Fruit fly (Drosophila melanogaster): ENCODE data around the gene Cpr65Ax1.

The Cpr65Ax1 gene

dm6 chr3L:6184884-6185438, 37.2 kb upstream of the Cpr65Ax1 start, which contains the start of the genes D19B and CG43293 (continued):
- peak; percentile 91 for TF ChIP-seq CG12942 (GFP tag; optimal IDR thresholded peaks at IDR 0.05)
- peak; percentile 58 for TF ChIP-seq nerfin-1 (tag; optimal IDR thresholded peaks at IDR 0.05)
- peak; percentile 63 for TF ChIP-seq kah (GFP tag; optimal IDR thresholded peaks at IDR 0.05)
- peak; percentile 69 for TF ChIP-seq CG4820 (GFP tag; optimal IDR thresholded peaks at IDR 0.05)
- TF ChIP-seq CG6272 (GFP tag; IDR thresholded peaks at IDR 0.05) = peak; percentile 81
- no peak for TF ChIP-seq odd (GFP tag; optimal IDR thresholded peaks at IDR 0.05)
- TF ChIP-seq CG3407 (GFP tag; optimal IDR thresholded peaks at IDR 0.05) = peak; percentile 65
- peak; percentile 80 for TF ChIP-seq CG10274 (GFP tag; optimal IDR thresholded peaks at IDR 0.05)
- TF ChIP-seq Side (GFP tag; optimal IDR thresholded peaks at IDR 0.05) = peak; percentile 77
- TF ChIP-seq Dip2 (GFP tag; IDR thresholded peaks at IDR 0.05) = no peak
- TF ChIP-seq Dbx (GFP tag; IDR thresholded peaks at IDR 0.05) = peak; percentile 90
- peak; percentile 93 for TF ChIP-seq CG10366 (GFP tag; IDR thresholded peaks at IDR 0.05)
- peak; percentile 31 for TF ChIP-seq emc (GFP tag; optimal IDR thresholded peaks at IDR 0.05)
- peak; percentile 95 for TF ChIP-seq CG9932 (GFP tag; IDR thresholded peaks at IDR 0.05)
- peak; percentile 84 for TF ChIP-seq Rx (GFP tag; IDR thresholded peaks at IDR 0.05)
- peak; percentile 88 for TF ChIP-seq caup (GFP tag; optimal IDR thresholded peaks at IDR 0.05; ENCODE audit: severe bottlenecking)
- TF ChIP-seq CG18011 (GFP tag; optimal IDR thresholded peaks at IDR 0.05) = peak; percentile 82
- TF ChIP-seq NK7.1 (GFP tag; optimal IDR thresholded peaks at IDR 0.05) = peak; percentile 73
- peak; percentile 79 for TF ChIP-seq CG1792 (GFP tag; optimal IDR thresholded peaks at IDR 0.05)
- peak; percentile 74 for TF ChIP-seq Ets97D (GFP tag; optimal IDR thresholded peaks at IDR 0.05)
- peak; percentile 35 for TF ChIP-seq CG9797 (GFP tag; optimal IDR thresholded peaks at IDR 0.05)
- TF ChIP-seq Optix (GFP tag; IDR thresholded peaks at IDR 0.05) = peak; percentile 93
- peak; percentile 21 for TF ChIP-seq gfzf (GFP tag; optimal IDR thresholded peaks at IDR 0.05)
- peak; percentile 78 for TF ChIP-seq seq (GFP tag; IDR thresholded peaks at IDR 0.05)
- peak; percentile 82 for TF ChIP-seq Blimp-1 (GFP tag; optimal IDR thresholded peaks at IDR 0.05)
- TF ChIP-seq Elba2 (GFP tag; optimal IDR thresholded peaks at IDR 0.05) = peak; percentile 62
- TF ChIP-seq Ssrp (tag; optimal IDR thresholded peaks at IDR 0.05) = peak; percentile 81
- peak; percentile 98 for TF ChIP-seq MBD-R2 (GFP tag; IDR thresholded peaks at IDR 0.05)
- TF ChIP-seq stwl (tag; optimal IDR thresholded peaks at IDR 0.05) = peak; percentile 90
- TF ChIP-seq Ptx1 (GFP tag; IDR thresholded peaks at IDR 0.05) = peak; percentile 94
- peak; percentile 94 for TF ChIP-seq mam (GFP tag; optimal IDR thresholded peaks at IDR 0.05)
- peak; percentile 94 for TF ChIP-seq D19A (tag; optimal IDR thresholded peaks at IDR 0.05)
- TF ChIP-seq CG2712 (tag; optimal IDR thresholded peaks at IDR 0.05) = peak; percentile 91
- TF ChIP-seq CG30431 (GFP tag; optimal IDR thresholded peaks at IDR 0.05) = peak; percentile 79
- TF ChIP-seq CG4617 (GFP tag; optimal IDR thresholded peaks at IDR 0.05; ENCODE audit: borderline replicate concordance) = peak; percentile 82
- no peak for TF ChIP-seq Vsx1 (GFP tag; optimal IDR thresholded peaks at IDR 0.05)
- peak; percentile 90 for TF ChIP-seq gem (tag; optimal IDR thresholded peaks at IDR 0.05)
- peak; percentile 70 for TF ChIP-seq CG10147 (GFP tag; optimal IDR thresholded peaks at IDR 0.05)
- peak; percentile 89 for TF ChIP-seq CG15269 (tag; optimal IDR thresholded peaks at IDR 0.05)
- TF ChIP-seq tio (GFP tag; optimal IDR thresholded peaks at IDR 0.05) = no peak
- peak; percentile 76 for TF ChIP-seq ATbp (GFP tag; optimal IDR thresholded peaks at IDR 0.05)
- TF ChIP-seq Adf1 (GFP tag; IDR thresholded peaks at IDR 0.05) = peak; percentile 80
- TF ChIP-seq ac (GFP tag; optimal IDR thresholded peaks at IDR 0.05) = peak; percentile 28
- TF ChIP-seq gro (GFP tag; optimal IDR thresholded peaks at IDR 0.05) = peak; percentile 91
- TF ChIP-seq Myb (GFP tag; optimal IDR thresholded peaks at IDR 0.05) = peak; percentile 59
- peak; percentile 79 for TF ChIP-seq mirr (GFP tag; optimal IDR thresholded peaks at IDR 0.05)
- TF ChIP-seq HmgD (GFP tag; optimal IDR thresholded peaks at IDR 0.05) = peak; percentile 85
- peak; percentile 50; the same call in 2 of the 3 replicates for TF ChIP-seq CG16813 (GFP tag; IDR thresholded peaks at IDR 0.05; ENCODE audit: partially characterized antibody)
- peak; percentile 80 for TF ChIP-seq nom (GFP tag; optimal IDR thresholded peaks at IDR 0.05)
- TF ChIP-seq TFAM (GFP tag; optimal IDR thresholded peaks at IDR 0.05) = peak; percentile 47
